Fruit fly (Drosophila melanogaster): ENCODE data around the gene mex1.

Gene mex1

dm6 chr3L:15500813-15501645, 18.4 kb downstream of the mex1 start, which contains the start of gene CG7272 (continued):
- TF ChIP-seq Dll (GFP tag; IDR thresholded peaks at IDR 0.05; ENCODE audit: partially characterized antibody) (peak; percentile 23; the same call in 1 of the 4 replicates), CG8290 (GFP tag; optimal IDR thresholded peaks at IDR 0.05) (no peak), CG8290 (tag; optimal IDR thresholded peaks at IDR 0.05) (peak in 1 of 2 experiments; percentile 63), Med (GFP tag) (peak; percentile 88), CG3163 (GFP tag; optimal IDR thresholded peaks at IDR 0.05) (peak; percentile 34), E2f1 (GFP tag; IDR thresholded peaks at IDR 0.05) (peak; percentile 36; the same call in 1 of the 2 replicates), gcm (GFP tag; optimal IDR thresholded peaks at IDR 0.05) (peak; percentile 18), CG6254 (GFP tag; optimal IDR thresholded peaks at IDR 0.05) (no peak), CG34376 (GFP tag; optimal IDR thresholded peaks at IDR 0.05) (peak; percentile 52), btn (GFP tag; optimal IDR thresholded peaks at IDR 0.05) (no peak), CG14710 (tag; optimal IDR thresholded peaks at IDR 0.05) (peak; percentile 29)

- TF ChIP-seq HHEX (GFP tag; optimal IDR thresholded peaks at IDR 0.05) (no peak), Gug (GFP tag; IDR thresholded peaks at IDR 0.05) (no peak), CoRest (tag; optimal IDR thresholded peaks at IDR 0.05) (peak; percentile 15), CG32767 (GFP tag; IDR thresholded peaks at IDR 0.05) (no peak), Dp (GFP tag; optimal IDR thresholded peaks at IDR 0.05) (peak; percentile 98), Asciz (GFP tag; optimal IDR thresholded peaks at IDR 0.05) (peak; percentile 10), Ets97D (GFP tag; optimal IDR thresholded peaks at IDR 0.05) (peak; percentile 75), zen (tag; optimal IDR thresholded peaks at IDR 0.05) (no peak), CG12155 (GFP tag; optimal IDR thresholded peaks at IDR 0.05) (no peak), gsb (GFP tag; IDR thresholded peaks at IDR 0.05) (no peak), luna (GFP tag; optimal IDR thresholded peaks at IDR 0.05) (no peak), hkb (optimal IDR thresholded peaks at IDR 0.05) (peak; percentile 26), hkb (GFP tag; IDR thresholded peaks at IDR 0.05) (no peak), Hr3 (GFP tag; optimal IDR thresholded peaks at IDR 0.05) (no peak), CG8924 (tag; optimal IDR thresholded peaks at IDR 0.05) (no peak), CG34224 (GFP tag; IDR thresholded peaks at IDR 0.05; ENCODE audit: partially characterized antibody) (peak; percentile 54), CG15514 (GFP tag; optimal IDR thresholded peaks at IDR 0.05) (peak; percentile 57), CG18476 (GFP tag; optimal IDR thresholded peaks at IDR 0.05) (no peak), nau (GFP tag; optimal IDR thresholded peaks at IDR 0.05) (peak; percentile 7), NfI (GFP tag; optimal IDR thresholded peaks at IDR 0.05) (peak; percentile 6), sisA (GFP tag; IDR thresholded peaks at IDR 0.05) (no peak), CG33213 (GFP tag; optimal IDR thresholded peaks at IDR 0.05) (peak; percentile 15), az2 (GFP tag; optimal IDR thresholded peaks at IDR 0.05) (no peak), CG7357 (GFP tag; IDR thresholded peaks at IDR 0.05) (no peak), CG4404 (GFP tag; IDR thresholded peaks at IDR 0.05) (no peak), CG43689 (GFP tag; IDR thresholded peaks at IDR 0.05) (no peak), jing (GFP tag; optimal IDR thresholded peaks at IDR 0.05) (no peak), CG10267 (tag; optimal IDR thresholded peaks at IDR 0.05) (peak; percentile 58), CG13424 (tag; optimal IDR thresholded peaks at IDR 0.05) (peak; percentile 33), CG3281 (GFP tag; optimal IDR thresholded peaks at IDR 0.05) (peak; percentile 28), ATbp (GFP tag; optimal IDR thresholded peaks at IDR 0.05) (no peak), E2f2 (GFP tag; IDR thresholded peaks at IDR 0.05) (peak; percentile 98), Lhr (GFP tag; optimal IDR thresholded peaks at IDR 0.05) (peak; percentile 42), cad (GFP tag; optimal IDR thresholded peaks at IDR 0.05) (no peak), caup (GFP tag; optimal IDR thresholded peaks at IDR 0.05; ENCODE audit: severe bottlenecking) (peak; percentile 39), trem (tag; optimal IDR thresholded peaks at IDR 0.05) (peak; percentile 60), YL-1 (GFP tag; optimal IDR thresholded peaks at IDR 0.05) (peak; percentile 71)
Observed at dm6 chr3L:15498745-15499144, 20.6 kb downstream of the mex1 start, which contains the start of gene CG7275. Gene CG7275 (plus strand): TSS chr3L:15498959.

Measured in whole organism, embryonic.